Worm (Caenorhabditis elegans): Measurements from ENCODE around the gene K09C4.7.

ce11 chrX:3280130-3280529 is 7.5 kb downstream of the K09C4.7 start, which contains the start of gene K09C4.10:
- TF ChIP-seq F39B2.1 (GFP tag; IDR thresholded peaks at IDR 0.05), result no peak
- TF ChIP-seq gei-17 (GFP tag; optimal IDR thresholded peaks at IDR 0.05), result no peak
- TF ChIP-seq B0035.1 (tag; optimal IDR thresholded peaks at IDR 0.05), result no peak
- no peak for TF ChIP-seq nfya-1 (tag; optimal IDR thresholded peaks at IDR 0.05; ENCODE audit: borderline replicate concordance, insufficient read depth)
- TF ChIP-seq snpc-4 (GFP tag; optimal IDR thresholded peaks at IDR 0.05), result no peak
- no peak for TF ChIP-seq snpc-4 (tag; optimal IDR thresholded peaks at IDR 0.05)
- TF ChIP-seq ceh-40 (GFP tag; IDR thresholded peaks at IDR 0.05), result no peak
- TF ChIP-seq egl-18 (GFP tag; IDR thresholded peaks at IDR 0.05), result no peak
- no peak for TF ChIP-seq F22D6.2 (tag; optimal IDR thresholded peaks at IDR 0.05)
